Worm (Caenorhabditis elegans) whole organism, mixed stage, embryonic: ENCODE results near the gene F42D1.4.

Experiments used
- M03D4.4 ChIP-seq: sonication (generic microtip); optimal IDR thresholded peaks from 2 replicates; lab custom pipeline; 2017; ENCODE audit warnings: mild to moderate bottlenecking, missing genetic modification characterization, missing compliant biosample characterization
- bed-3 ChIP-seq: fragments of 200-800 bp; sonication (Bioruptor generic); optimal IDR thresholded peaks from 3 replicates; lab custom pipeline; 2018; ENCODE audit warnings: mild to moderate bottlenecking, missing genetic modification characterization, moderate library complexity, missing compliant biosample characterization
- ceh-39 ChIP-seq: fragments of 150-350 bp; optimal IDR thresholded peaks from 2 replicates; lab custom pipeline; 2014; ENCODE audit warnings: missing biosample characterization, missing genetic modification characterization
- ceh-43 ChIP-seq: fragments of 200-800 bp; sonication (Bioruptor generic); optimal IDR thresholded peaks from 2 replicates; lab custom pipeline; 2018; ENCODE audit warnings: mild to moderate bottlenecking, missing genetic modification characterization, moderate library complexity, missing compliant biosample characterization
- ceh-83 ChIP-seq: fragments of 200-800 bp; sonication (Bioruptor generic); optimal IDR thresholded peaks from 2 replicates; lab custom pipeline; 2018; ENCODE audit warnings: mild to moderate bottlenecking, missing genetic modification characterization, missing compliant biosample characterization
- ces-1 ChIP-seq: fragments of 150-350 bp; optimal IDR thresholded peaks from 2 replicates; lab custom pipeline; 2014; ENCODE audit warnings: missing biosample characterization, missing genetic modification reagents, missing genetic modification characterization
- cnd-1 ChIP-seq: fragments of 200-800 bp; sonication (Bioruptor generic); optimal IDR thresholded peaks from 2 replicates; lab custom pipeline; 2018; ENCODE audit warnings: mild to moderate bottlenecking, missing genetic modification characterization, missing compliant biosample characterization
- drap-1 ChIP-seq: fragments of 200-800 bp; sonication (Bioruptor generic); optimal IDR thresholded peaks from 3 replicates; lab custom pipeline; 2018; ENCODE audit warnings: mild to moderate bottlenecking, missing genetic modification characterization, missing compliant biosample characterization
- flh-1 ChIP-seq: fragments of 200-800 bp; sonication (Bioruptor generic); optimal IDR thresholded peaks from 2 replicates; lab custom pipeline; 2018; ENCODE audit warnings: mild to moderate bottlenecking, missing genetic modification characterization, moderate library complexity, missing compliant biosample characterization
- ham-2 ChIP-seq: fragments of 200-800 bp; sonication (Bioruptor generic); optimal IDR thresholded peaks from 2 replicates; lab custom pipeline; 2018; ENCODE audit warnings: mild to moderate bottlenecking, missing genetic modification characterization, missing compliant biosample characterization
- hlh-1 ChIP-seq: fragments of 150-350 bp; optimal IDR thresholded peaks from 2 replicates; lab custom pipeline; 2014; ENCODE audit warnings: missing biosample characterization, missing genetic modification reagents, missing genetic modification characterization
- lin-13 ChIP-seq: fragments of 150-350 bp; optimal IDR thresholded peaks from 2 replicates; lab custom pipeline; 2014; ENCODE audit warnings: missing biosample characterization, missing genetic modification characterization
- lin-32 ChIP-seq: fragments of 200-800 bp; sonication (Bioruptor generic); optimal IDR thresholded peaks from 2 replicates; lab custom pipeline; 2018; ENCODE audit warnings: mild to moderate bottlenecking, missing genetic modification characterization, missing compliant biosample characterization
- lsy-2 ChIP-seq: fragments of 150-350 bp; optimal IDR thresholded peaks from 2 replicates; lab custom pipeline; 2014; ENCODE audit warnings: missing biosample characterization, missing genetic modification characterization
- mab-5 ChIP-seq: fragments of 150-350 bp; optimal IDR thresholded peaks from 2 replicates; lab custom pipeline; 2014; ENCODE audit warnings: missing biosample characterization, missing genetic modification characterization
- mep-1 ChIP-seq: fragments of 150-350 bp; optimal IDR thresholded peaks from 2 replicates; lab custom pipeline; 2017; ENCODE audit warnings: missing biosample characterization, missing genetic modification reagents, missing genetic modification characterization, inconsistent platforms
- mls-2 ChIP-seq: sonication (generic microtip); optimal IDR thresholded peaks from 2 replicates; lab custom pipeline; 2016; ENCODE audit warnings: mild to moderate bottlenecking, missing genetic modification characterization, moderate library complexity, missing compliant biosample characterization
- nhr-12 ChIP-seq: fragments of 150-350 bp; optimal IDR thresholded peaks from 2 replicates; lab custom pipeline; 2014; ENCODE audit warnings: missing biosample characterization, missing genetic modification characterization
- nhr-2 ChIP-seq: fragments of 150-350 bp; optimal IDR thresholded peaks from 2 replicates; lab custom pipeline; 2014; ENCODE audit warnings: missing biosample characterization, missing genetic modification characterization
- nhr-237 ChIP-seq: fragments of 150-350 bp; optimal IDR thresholded peaks from 2 replicates; lab custom pipeline; 2014; ENCODE audit warnings: missing biosample characterization, missing genetic modification characterization
- nhr-28 ChIP-seq: fragments of 150-350 bp; optimal IDR thresholded peaks from 2 replicates; lab custom pipeline; 2014; ENCODE audit warnings: missing biosample characterization, missing genetic modification characterization
- pha-4 ChIP-seq: fragments of 150-350 bp; optimal IDR thresholded peaks from 2 replicates; lab custom pipeline; 2018; ENCODE audit warnings: missing biosample characterization, missing genetic modification reagents, missing genetic modification characterization
- snpc-4 ChIP-seq: fragments of 150-350 bp; optimal IDR thresholded peaks from 2 replicates; lab custom pipeline; 2014; ENCODE audit warnings: missing biosample characterization, missing genetic modification characterization
- sptf-1 ChIP-seq: sonication (generic microtip); optimal IDR thresholded peaks from 2 replicates; lab custom pipeline; 2017; ENCODE audit warnings: mild to moderate bottlenecking, missing genetic modification characterization, moderate library complexity, missing compliant biosample characterization
- tbx-8 ChIP-seq: fragments of 200-800 bp; sonication (Bioruptor generic); optimal IDR thresholded peaks from 2 replicates; lab custom pipeline; 2018; ENCODE audit warnings: mild to moderate bottlenecking, missing genetic modification characterization, moderate library complexity, missing compliant biosample characterization
- unc-120 ChIP-seq: sonication (generic microtip); optimal IDR thresholded peaks from 2 replicates; lab custom pipeline; 2017; ENCODE audit warnings: missing genetic modification characterization, missing compliant biosample characterization; ENCODE audit not compliant: poor library complexity, severe bottlenecking
- unc-62 ChIP-seq: fragments of 150-350 bp; optimal IDR thresholded peaks from 2 replicates; lab custom pipeline; 2014; ENCODE audit warnings: missing biosample characterization, missing genetic modification reagents, missing genetic modification characterization
- zip-8 ChIP-seq: fragments of 150-350 bp; optimal IDR thresholded peaks from 2 replicates; lab custom pipeline; 2014; ENCODE audit warnings: missing biosample characterization, missing genetic modification characterization

Gene F42D1.4

ce11 chrX:14841030-14841429 is 34.0 kb downstream of the F42D1.4 start:
- TF ChIP-seq hlh-1 (tag; lab: Kevin White, UChicago) = peak; percentile 61
- TF ChIP-seq tbx-8 (GFP tag; lab: Kevin White, UChicago) = no peak
- TF ChIP-seq mep-1 (tag; lab: Kevin White, UChicago) = peak; percentile 91
- peak; percentile 59 for TF ChIP-seq lsy-2
- TF ChIP-seq ceh-39 (tag; lab: Kevin White, UChicago) = peak; percentile 88
- TF ChIP-seq unc-120 (tag; lab: Kevin White, UChicago) = peak; percentile 78
- TF ChIP-seq M03D4.4 (tag; lab: Kevin White, UChicago) = no peak
- TF ChIP-seq mab-5 (tag; lab: Kevin White, UChicago) = peak; percentile 66
- TF ChIP-seq nhr-237 (tag; lab: Kevin White, UChicago) = peak; percentile 86
- peak; percentile 16 for TF ChIP-seq drap-1
- TF ChIP-seq unc-62 (GFP tag; lab: Kevin White, UChicago) = peak; percentile 91
- peak; percentile 86 for TF ChIP-seq pha-4 (tag; lab: Kevin White, UChicago)
- TF ChIP-seq cnd-1 (tag; lab: Kevin White, UChicago) = peak; percentile 30
- TF ChIP-seq ces-1 (GFP tag; lab: Kevin White, UChicago) = peak; percentile 90
- no peak for TF ChIP-seq mls-2
- no peak for TF ChIP-seq sptf-1 (tag; lab: Kevin White, UChicago)
- TF ChIP-seq, all 35 proteins: peak for 12

- TF ChIP-seq ceh-43 = no peak
- no peak for TF ChIP-seq ces-1 (GFP tag; lab: Kevin White, UChicago)
- no peak for TF ChIP-seq ceh-83 (GFP tag; lab: Kevin White, UChicago)
- no peak for TF ChIP-seq mep-1 (tag; lab: Kevin White, UChicago)
- TF ChIP-seq cnd-1 (tag; lab: Kevin White, UChicago) = no peak
- TF ChIP-seq snpc-4 = no peak
- no peak for TF ChIP-seq nhr-2
- no peak for TF ChIP-seq lin-32
- no peak for TF ChIP-seq nhr-28 (tag; lab: Kevin White, UChicago)
Measured at ce11 chrX:14842846-14843369, 35.9 kb downstream of the F42D1.4 start.

ce11 chrX:14844481-14844880 is 37.4 kb downstream of the F42D1.4 start:
- no peak for TF ChIP-seq lsy-2
- TF ChIP-seq M03D4.4 (tag; lab: Kevin White, UChicago) = no peak
- TF ChIP-seq lin-13 (tag; lab: Kevin White, UChicago) = no peak

ce11 chrX:14845637-14846036 is 38.6 kb downstream of the F42D1.4 start, which contains the start of gene egrh-1:
TSS of gene egrh-1 (plus strand) at chrX:14845937.
- no peak for TF ChIP-seq nhr-12 (tag; lab: Kevin White, UChicago)
- no peak for TF ChIP-seq bed-3 (GFP tag; lab: Kevin White, UChicago)
- no peak for TF ChIP-seq unc-62 (GFP tag; lab: Kevin White, UChicago)
- no peak for TF ChIP-seq ceh-39 (tag; lab: Kevin White, UChicago)
- TF ChIP-seq nhr-237 (tag; lab: Kevin White, UChicago) = no peak
- no peak for TF ChIP-seq flh-1 (GFP tag; lab: Kevin White, UChicago)
- TF ChIP-seq ham-2 (GFP tag; lab: Kevin White, UChicago) = no peak
- TF ChIP-seq drap-1 = no peak
- TF ChIP-seq nhr-28 (tag; lab: Kevin White, UChicago) = no peak
- no peak for TF ChIP-seq mls-2
- TF ChIP-seq zip-8 (tag; lab: Kevin White, UChicago) = no peak

ce11 chrX:14849054-14849453 is 42.0 kb downstream of the F42D1.4 start, which contains the start of gene acd-3:
TSS of gene acd-3 (plus strand) at chrX:14849275.
- no peak for TF ChIP-seq drap-1

- TF ChIP-seq ceh-39 (tag; lab: Kevin White, UChicago) (no peak), lsy-2 (no peak), unc-62 (GFP tag; lab: Kevin White, UChicago) (no peak), sptf-1 (tag; lab: Kevin White, UChicago) (no peak), lin-13 (tag; lab: Kevin White, UChicago) (no peak), tbx-8 (GFP tag; lab: Kevin White, UChicago) (no peak), zip-8 (tag; lab: Kevin White, UChicago) (no peak), mab-5 (tag; lab: Kevin White, UChicago) (no peak), lin-32 (no peak), cnd-1 (tag; lab: Kevin White, UChicago) (no peak), nhr-237 (tag; lab: Kevin White, UChicago) (no peak), nhr-28 (tag; lab: Kevin White, UChicago) (no peak), pha-4 (tag; lab: Kevin White, UChicago) (no peak), mep-1 (tag; lab: Kevin White, UChicago) (no peak)
- TF ChIP-seq, all 35 proteins: peak for 0
Measured at ce11 chrX:14851904-14852303, 44.9 kb downstream of the F42D1.4 start.
